Fruit fly (Drosophila melanogaster): ENCODE data around the gene CG8478.
A peak's percentile ranks its signal among the peaks of the same experiment; 100 is the strongest.

The CG8478 gene

dm6 chr3R:9793018-9793417 lies 29.6 kb downstream of the CG8478 start, which contains the start of gene CG8516 (continued):
- TF ChIP-seq MTF-1 (GFP tag; optimal IDR thresholded peaks at IDR 0.05; ENCODE audit: borderline replicate concordance) (peak; percentile 2), Hand (GFP tag; optimal IDR thresholded peaks at IDR 0.05) (no peak), ac (GFP tag; optimal IDR thresholded peaks at IDR 0.05) (no peak), CG17829 (tag; optimal IDR thresholded peaks at IDR 0.05) (peak; percentile 39), zen (tag; optimal IDR thresholded peaks at IDR 0.05) (peak; percentile 14), pzg (GFP tag; optimal IDR thresholded peaks at IDR 0.05) (peak; percentile 83), YL-1 (GFP tag; optimal IDR thresholded peaks at IDR 0.05) (peak; percentile 77), CG10462 (GFP tag; optimal IDR thresholded peaks at IDR 0.05) (peak; percentile 17), CG12391 (tag; optimal IDR thresholded peaks at IDR 0.05) (peak; percentile 33), bigmax (GFP tag; optimal IDR thresholded peaks at IDR 0.05) (peak; percentile 38), CoRest (tag; optimal IDR thresholded peaks at IDR 0.05) (peak; percentile 53), CG6791 (GFP tag; IDR thresholded peaks at IDR 0.05; ENCODE audit: partially characterized antibody) (no peak), Rfx (GFP tag; IDR thresholded peaks at IDR 0.05) (peak; percentile 33; the same call in 1 of the 2 replicates), CG2120 (GFP tag; optimal IDR thresholded peaks at IDR 0.05) (peak; percentile 41), CG10654 (GFP tag; optimal IDR thresholded peaks at IDR 0.05) (no peak), Ssrp (tag; optimal IDR thresholded peaks at IDR 0.05) (no peak), Xbp1 (GFP tag; optimal IDR thresholded peaks at IDR 0.05) (no peak), CG32772 (GFP tag; IDR thresholded peaks at IDR 0.05) (0 out of 2 replicates have a peak, but pooled peaks have one; percentile 24), CG9797 (GFP tag; optimal IDR thresholded peaks at IDR 0.05) (peak; percentile 93), emc (GFP tag; optimal IDR thresholded peaks at IDR 0.05) (no peak), row (GFP tag; IDR thresholded peaks at IDR 0.05) (peak; percentile 64), CG10267 (tag; optimal IDR thresholded peaks at IDR 0.05) (peak; percentile 51), vvl (GFP tag; IDR thresholded peaks at IDR 0.05) (peak; percentile 32; the same call in 1 of the 2 replicates), CG17361 (GFP tag; IDR thresholded peaks at IDR 0.05) (0 out of 3 replicates have a peak, but pooled peaks have one; percentile 15), ato (GFP tag; IDR thresholded peaks at IDR 0.05; ENCODE audit: partially characterized antibody) (no peak), Aef1 (GFP tag; IDR thresholded peaks at IDR 0.05) (peak; percentile 67), bowl (GFP tag; IDR thresholded peaks at IDR 0.05) (0 out of 2 replicates have a peak, but pooled peaks have one; percentile 39), HmgZ (tag; optimal IDR thresholded peaks at IDR 0.05) (peak; percentile 67), danr (GFP tag; IDR thresholded peaks at IDR 0.05) (no peak), unc-4 (GFP tag; IDR thresholded peaks at IDR 0.05; ENCODE audit: partially characterized antibody) (peak; percentile 20; the same call in 1 of the 2 replicates), CG4617 (GFP tag; optimal IDR thresholded peaks at IDR 0.05; ENCODE audit: borderline replicate concordance) (peak; percentile 91), CG12659 (GFP tag; optimal IDR thresholded peaks at IDR 0.05) (peak; percentile 57), Hey (tag; optimal IDR thresholded peaks at IDR 0.05) (no peak), BEAF-32 (GFP tag; optimal IDR thresholded peaks at IDR 0.05) (peak; percentile 41), MBD-R2 (GFP tag; IDR thresholded peaks at IDR 0.05) (peak; percentile 81), Myb (GFP tag; optimal IDR thresholded peaks at IDR 0.05) (peak; percentile 95), Fer1 (GFP tag; optimal IDR thresholded peaks at IDR 0.05) (no peak), CG8924 (tag; optimal IDR thresholded peaks at IDR 0.05) (peak; percentile 23), CG2678 (tag; optimal IDR thresholded peaks at IDR 0.05) (no peak), Meics (GFP tag; optimal IDR thresholded peaks at IDR 0.05) (peak; percentile 0), CG12219 (GFP tag; optimal IDR thresholded peaks at IDR 0.05) (no peak), MESR4 (GFP tag; optimal IDR thresholded peaks at IDR 0.05) (peak; percentile 74), tup (GFP tag; optimal IDR thresholded peaks at IDR 0.05) (no peak), Ptx1 (GFP tag; IDR thresholded peaks at IDR 0.05) (no peak), Elba2 (GFP tag; optimal IDR thresholded peaks at IDR 0.05) (no peak), hkb (optimal IDR thresholded peaks at IDR 0.05) (no peak), hkb (GFP tag; IDR thresholded peaks at IDR 0.05) (peak; percentile 24; the same call in 1 of the 2 replicates), lilli (GFP tag; optimal IDR thresholded peaks at IDR 0.05) (peak; percentile 19), CrebB (tag; optimal IDR thresholded peaks at IDR 0.05) (no peak), CG17186 (GFP tag; optimal IDR thresholded peaks at IDR 0.05) (peak; percentile 17)

Measured in whole organism, embryonic.